Worm (Caenorhabditis elegans): ENCODE measurements around the gene Y57G11C.51.

The Y57G11C.51 gene

ce11 chrIV:14759662-14760061 lies 14.7 kb downstream of the Y57G11C.51 start:
- TF ChIP-seq unc-3 (GFP tag; conservative IDR thresholded peaks at IDR 0.05) = no peak
- no peak for TF ChIP-seq unc-3 (tag; optimal IDR thresholded peaks at IDR 0.05)
- no peak for TF ChIP-seq dmd-4 (tag; optimal IDR thresholded peaks at IDR 0.05; ENCODE audit: borderline replicate concordance)
- TF ChIP-seq sox-2 (GFP tag; IDR thresholded peaks at IDR 0.05) = no peak

DNA sequence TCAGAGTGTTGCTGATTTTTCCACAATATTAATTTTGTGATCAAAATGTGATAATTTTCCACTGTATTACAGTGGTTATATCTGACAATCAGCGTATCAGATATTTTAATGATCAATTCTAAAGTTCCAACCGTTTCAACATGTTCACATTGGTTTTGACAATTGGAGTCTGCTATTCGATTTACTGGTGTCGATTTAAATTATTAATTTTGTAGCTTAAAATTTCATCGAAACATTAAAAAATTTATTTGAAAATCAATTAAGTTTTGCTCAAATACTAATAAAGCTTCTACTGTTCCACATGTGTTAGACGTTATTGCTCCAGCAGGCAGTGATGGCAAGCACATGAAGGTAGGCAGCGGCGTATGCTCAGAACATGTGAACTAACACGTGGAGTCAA lies 16.6 kb downstream of the Y57G11C.51 start:
- TF ChIP-seq dve-1 (tag; optimal IDR thresholded peaks at IDR 0.05) (no peak), eyg-1 (tag; optimal IDR thresholded peaks at IDR 0.05) (no peak), ceh-30 (tag; optimal IDR thresholded peaks at IDR 0.05) (no peak), Y22D7AL.16 (tag; optimal IDR thresholded peaks at IDR 0.05) (no peak), ceh-45 (GFP tag; IDR thresholded peaks at IDR 0.05) (no peak), gmeb-2 (tag; optimal IDR thresholded peaks at IDR 0.05) (no peak), elt-4 (tag; optimal IDR thresholded peaks at IDR 0.05) (no peak), che-1 (tag; optimal IDR thresholded peaks at IDR 0.05) (no peak), sdc-2 (tag; optimal IDR thresholded peaks at IDR 0.05) (no peak), ceh-31 (tag; optimal IDR thresholded peaks at IDR 0.05) (no peak), F13H6.1 (tag; optimal IDR thresholded peaks at IDR 0.05) (no peak), ztf-16 (tag; optimal IDR thresholded peaks at IDR 0.05) (no peak), syd-9 (tag; optimal IDR thresholded peaks at IDR 0.05) (no peak), pat-9 (tag; optimal IDR thresholded peaks at IDR 0.05) (no peak), zip-5 (tag; optimal IDR thresholded peaks at IDR 0.05) (no peak), ceh-24 (tag; optimal IDR thresholded peaks at IDR 0.05) (no peak), madf-2 (tag; optimal IDR thresholded peaks at IDR 0.05) (no peak), pha-2 (tag; optimal IDR thresholded peaks at IDR 0.05) (no peak), C08G9.2 (tag; optimal IDR thresholded peaks at IDR 0.05) (no peak), pqm-1 (tag; optimal IDR thresholded peaks at IDR 0.05) (no peak)

- TF ChIP-seq nhr-232 (tag; optimal IDR thresholded peaks at IDR 0.05) (no peak), unc-42 (tag; optimal IDR thresholded peaks at IDR 0.05) (no peak), ceh-24 (tag; optimal IDR thresholded peaks at IDR 0.05) (no peak), sox-4 (tag; optimal IDR thresholded peaks at IDR 0.05) (no peak), unc-86 (tag; optimal IDR thresholded peaks at IDR 0.05) (no peak)
These were observed 19.4 kb downstream of the Y57G11C.51 start, which contains the start of gene Y57G11C.499 for ce11 chrIV:14754912-14755311. Y57G11C.499 (minus strand) TSS chrIV:14754934.

ce11 chrIV:14741926-14742325 lies 32.4 kb downstream of the Y57G11C.51 start:
- TF ChIP-seq madf-2 (tag; optimal IDR thresholded peaks at IDR 0.05) = no peak
- TF ChIP-seq tbx-7 (tag; optimal IDR thresholded peaks at IDR 0.05) = no peak
- no peak for TF ChIP-seq lin-11 (tag; optimal IDR thresholded peaks at IDR 0.05)
- no peak for TF ChIP-seq ttx-3 (tag; optimal IDR thresholded peaks at IDR 0.05)
- no peak for TF ChIP-seq che-1 (tag; optimal IDR thresholded peaks at IDR 0.05)
- no peak for TF ChIP-seq pqm-1 (tag; optimal IDR thresholded peaks at IDR 0.05)
- TF ChIP-seq syd-9 (tag; optimal IDR thresholded peaks at IDR 0.05) = no peak
- no peak for TF ChIP-seq fax-1 (tag; optimal IDR thresholded peaks at IDR 0.05)
- no peak for TF ChIP-seq C08G9.2 (tag; optimal IDR thresholded peaks at IDR 0.05)
- TF ChIP-seq ceh-48 (tag; optimal IDR thresholded peaks at IDR 0.05) = no peak
- no peak for TF ChIP-seq pag-3 (tag; optimal IDR thresholded peaks at IDR 0.05; ENCODE audit: borderline replicate concordance)
- TF ChIP-seq ceh-14 (tag; optimal IDR thresholded peaks at IDR 0.05) = no peak
- no peak for TF ChIP-seq ets-4 (tag; optimal IDR thresholded peaks at IDR 0.05)
- TF ChIP-seq rnt-1 (tag; optimal IDR thresholded peaks at IDR 0.05) = no peak
- TF ChIP-seq hlh-8 (tag; optimal IDR thresholded peaks at IDR 0.05) = no peak
- TF ChIP-seq tbx-2 (tag; optimal IDR thresholded peaks at IDR 0.05) = no peak
- TF ChIP-seq dmd-4 (tag; optimal IDR thresholded peaks at IDR 0.05; ENCODE audit: borderline replicate concordance) = no peak
- TF ChIP-seq ztf-16 (tag; optimal IDR thresholded peaks at IDR 0.05) = no peak
- no peak for TF ChIP-seq sox-2 (GFP tag; IDR thresholded peaks at IDR 0.05)
- no peak for TF ChIP-seq pha-2 (tag; optimal IDR thresholded peaks at IDR 0.05)

All from whole organism, late embryonic.